Fruit fly (Drosophila melanogaster): Measurements from ENCODE around the gene Mau2.

DNA sequence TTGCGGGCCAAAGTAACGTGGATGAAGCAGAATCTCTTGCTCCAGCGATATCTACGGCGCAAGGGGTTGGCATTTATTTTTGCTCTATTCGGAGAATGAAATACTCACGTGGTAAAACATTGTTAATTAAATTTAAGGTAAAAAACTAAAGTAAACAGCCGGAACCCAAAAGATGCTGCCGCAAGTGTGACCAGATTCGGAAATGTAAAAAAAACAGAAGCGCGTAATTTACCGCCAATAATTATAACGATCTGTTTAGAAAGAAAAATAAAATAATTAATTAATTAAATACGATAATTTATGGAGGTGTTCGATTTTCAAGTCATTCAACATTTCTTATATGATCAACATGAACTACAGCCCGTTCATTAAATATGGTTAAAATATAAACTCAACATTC, 14.0 kb downstream of the Mau2 start, which contains the start of gene Polr2G:
- TF ChIP-seq CG14655 (GFP tag; optimal IDR thresholded peaks at IDR 0.05) (no peak), CG4496 (GFP tag; IDR thresholded peaks at IDR 0.05) (no peak), CG8159 (tag; optimal IDR thresholded peaks at IDR 0.05) (no peak), gl (tag; optimal IDR thresholded peaks at IDR 0.05) (no peak), Pif1A (GFP tag; optimal IDR thresholded peaks at IDR 0.05) (no peak), CG13204 (GFP tag; optimal IDR thresholded peaks at IDR 0.05) (no peak), CG15710 (tag; optimal IDR thresholded peaks at IDR 0.05) (no peak), CG9948 (tag; optimal IDR thresholded peaks at IDR 0.05) (no peak), CG10348 (GFP tag; IDR thresholded peaks at IDR 0.05) (no peak), D1 (tag; optimal IDR thresholded peaks at IDR 0.05) (no peak), Pif1B (GFP tag; optimal IDR thresholded peaks at IDR 0.05) (no peak), Snoo (tag; optimal IDR thresholded peaks at IDR 0.05) (no peak), CG8301 (tag; optimal IDR thresholded peaks at IDR 0.05) (no peak), Ets98B (GFP tag; IDR thresholded peaks at IDR 0.05) (no peak)

Measured in whole organism, pupa.